Worm (Caenorhabditis elegans) whole organism, late embryonic: ENCODE measurements around the gene unc-9.

Source experiments
- C38D4.7 ChIP-seq: fragments of 200-800 bp; sonication (Bioruptor generic); optimal IDR thresholded peaks from 2 replicates; lab custom pipeline; 2018; ENCODE audit warnings: mild to moderate bottlenecking, missing genetic modification characterization, moderate library complexity, missing compliant biosample characterization
- F13H6.1 ChIP-seq: sonication (generic microtip); optimal IDR thresholded peaks from 2 replicates; lab custom pipeline; 2016; ENCODE audit warnings: missing genetic modification characterization, missing compliant biosample characterization
- K09A11.1 ChIP-seq: sonication (generic microtip); optimal IDR thresholded peaks from 2 replicates; lab custom pipeline; 2017; ENCODE audit warnings: antibody characterized with exemption, mild to moderate bottlenecking, missing genetic modification characterization, missing compliant biosample characterization; ENCODE audit not compliant: insufficient read depth
- ceh-14 ChIP-seq: sonication (generic microtip); optimal IDR thresholded peaks from 2 replicates; lab custom pipeline; 2016; ENCODE audit warnings: missing genotype, missing genetic modification characterization, missing compliant biosample characterization
- ceh-34 ChIP-seq: sonication (generic microtip); optimal IDR thresholded peaks from 2 replicates; lab custom pipeline; 2016; ENCODE audit warnings: mild to moderate bottlenecking, missing genetic modification characterization, missing compliant biosample characterization
- ceh-45 ChIP-seq: fragments of 200-800 bp; sonication (Bioruptor generic); IDR thresholded peaks from 2 replicates; pipeline ENCODE4 v1.3.6; 2022; ENCODE audit warnings: missing genetic modification reagents, missing genetic modification characterization, missing compliant biosample characterization
- ceh-48 ChIP-seq: sonication (generic microtip); optimal IDR thresholded peaks from 2 replicates; lab custom pipeline; 2016; ENCODE audit warnings: missing genetic modification characterization, inconsistent platforms, missing compliant biosample characterization
- che-1 ChIP-seq: sonication (generic microtip); optimal IDR thresholded peaks from 2 replicates; lab custom pipeline; 2016; ENCODE audit warnings: mild to moderate bottlenecking, missing genetic modification characterization, missing compliant biosample characterization
- dmd-4 ChIP-seq: sonication (generic microtip); optimal IDR thresholded peaks from 2 replicates; lab custom pipeline; 2016; ENCODE audit warnings: borderline replicate concordance, missing genetic modification characterization, missing compliant biosample characterization
- dve-1 ChIP-seq: sonication (generic microtip); optimal IDR thresholded peaks from 2 replicates; lab custom pipeline; 2017; ENCODE audit warnings: antibody characterized with exemption, mild to moderate bottlenecking, missing genetic modification characterization, missing compliant biosample characterization
- elt-2 ChIP-seq: sonication (generic microtip); optimal IDR thresholded peaks from 2 replicates; lab custom pipeline; 2016; ENCODE audit warnings: missing genetic modification reagents, missing genetic modification characterization, missing compliant biosample characterization
- elt-4 ChIP-seq: sonication (generic microtip); optimal IDR thresholded peaks from 2 replicates; lab custom pipeline; 2016; ENCODE audit warnings: missing genetic modification characterization, missing compliant biosample characterization
- ets-4 ChIP-seq: sonication (generic microtip); optimal IDR thresholded peaks from 2 replicates; lab custom pipeline; 2016; ENCODE audit warnings: missing genetic modification characterization, missing compliant biosample characterization
- eyg-1 ChIP-seq: sonication (generic microtip); optimal IDR thresholded peaks from 2 replicates; lab custom pipeline; 2016; ENCODE audit warnings: missing genotype, missing genetic modification characterization, missing compliant biosample characterization
- fax-1 ChIP-seq: sonication (generic microtip); optimal IDR thresholded peaks from 2 replicates; lab custom pipeline; 2016; ENCODE audit warnings: missing genotype, missing genetic modification characterization, missing compliant biosample characterization
- fkh-10 ChIP-seq: fragments of 150-350 bp; optimal IDR thresholded peaks from 2 replicates; lab custom pipeline; 2014; ENCODE audit warnings: missing biosample characterization, missing genetic modification reagents, missing genetic modification characterization
- fkh-6 ChIP-seq: sonication (generic microtip); optimal IDR thresholded peaks from 2 replicates; lab custom pipeline; 2016; ENCODE audit warnings: missing genetic modification characterization, missing compliant biosample characterization
- hlh-30 ChIP-seq: sonication (generic microtip); optimal IDR thresholded peaks from 2 replicates; lab custom pipeline; 2017; ENCODE audit warnings: antibody characterized with exemption, missing genetic modification characterization, missing compliant biosample characterization; ENCODE audit not compliant: insufficient read depth
- hlh-8 ChIP-seq: sonication (generic microtip); optimal IDR thresholded peaks from 2 replicates; lab custom pipeline; 2016; ENCODE audit warnings: missing genotype, missing genetic modification characterization, missing compliant biosample characterization
- lim-6 ChIP-seq: sonication (generic microtip); optimal IDR thresholded peaks from 2 replicates; lab custom pipeline; 2016; ENCODE audit warnings: missing genetic modification characterization, missing compliant biosample characterization
- lin-11 ChIP-seq: fragments of 200-800 bp; sonication (Bioruptor generic); optimal IDR thresholded peaks from 2 replicates; lab custom pipeline; 2018; ENCODE audit warnings: mild to moderate bottlenecking, missing genetic modification characterization, missing compliant biosample characterization
- mec-3 ChIP-seq: sonication (generic microtip); optimal IDR thresholded peaks from 2 replicates; lab custom pipeline; 2016; ENCODE audit warnings: borderline replicate concordance, missing genetic modification characterization, missing compliant biosample characterization
- nfya-1 ChIP-seq: sonication (generic microtip); optimal IDR thresholded peaks from 2 replicates; lab custom pipeline; 2017; ENCODE audit warnings: missing genetic modification characterization, mild to moderate bottlenecking, missing compliant biosample characterization, antibody characterized with exemption, moderate library complexity
- nhr-11 ChIP-seq: fragments of 150-350 bp; optimal IDR thresholded peaks from 2 replicates; lab custom pipeline; 2014; ENCODE audit warnings: missing biosample characterization, missing genetic modification characterization
- nhr-232 ChIP-seq: sonication (generic microtip); optimal IDR thresholded peaks from 2 replicates; lab custom pipeline; 2016; ENCODE audit warnings: missing genetic modification characterization, missing compliant biosample characterization
- odd-2 ChIP-seq: sonication (generic microtip); optimal IDR thresholded peaks from 2 replicates; lab custom pipeline; 2017; ENCODE audit warnings: antibody characterized with exemption, mild to moderate bottlenecking, missing genetic modification characterization, missing compliant biosample characterization
- pha-2 ChIP-seq: sonication (generic microtip); optimal IDR thresholded peaks from 2 replicates; lab custom pipeline; 2017; ENCODE audit warnings: mild to moderate bottlenecking, missing genetic modification characterization, missing compliant biosample characterization
- pqm-1 ChIP-seq: sonication (generic microtip); optimal IDR thresholded peaks from 2 replicates; lab custom pipeline; 2016; ENCODE audit warnings: missing genetic modification characterization, missing compliant biosample characterization
- ref-2 ChIP-seq: sonication (generic microtip); optimal IDR thresholded peaks from 2 replicates; lab custom pipeline; 2016; ENCODE audit warnings: missing genetic modification characterization, missing compliant biosample characterization
- rnt-1 ChIP-seq: sonication (generic microtip); optimal IDR thresholded peaks from 2 replicates; lab custom pipeline; 2016; ENCODE audit warnings: missing genetic modification characterization, missing compliant biosample characterization
- sox-4 ChIP-seq: sonication (generic microtip); optimal IDR thresholded peaks from 2 replicates; lab custom pipeline; 2017; ENCODE audit warnings: mild to moderate bottlenecking, missing genetic modification characterization, inconsistent platforms, missing compliant biosample characterization
- tbx-2 ChIP-seq: sonication (generic microtip); optimal IDR thresholded peaks from 2 replicates; lab custom pipeline; 2016; ENCODE audit warnings: missing genetic modification characterization, missing compliant biosample characterization
- ttx-3 ChIP-seq: sonication (generic microtip); optimal IDR thresholded peaks from 2 replicates; lab custom pipeline; 2016; ENCODE audit warnings: missing genetic modification reagents, missing genetic modification characterization, missing compliant biosample characterization
- unc-42 ChIP-seq: sonication (generic microtip); optimal IDR thresholded peaks from 2 replicates; lab custom pipeline; 2016; ENCODE audit warnings: missing genotype, missing genetic modification characterization, missing compliant biosample characterization
- unc-55 ChIP-seq: sonication (generic microtip); optimal IDR thresholded peaks from 2 replicates; lab custom pipeline; 2017; ENCODE audit warnings: missing biosample characterization, missing genetic modification reagents, missing genetic modification characterization
- unc-86 ChIP-seq: sonication (generic microtip); optimal IDR thresholded peaks from 2 replicates; lab custom pipeline; 2016; ENCODE audit warnings: missing genetic modification characterization, missing compliant biosample characterization
- zip-5 ChIP-seq: sonication (generic microtip); optimal IDR thresholded peaks from 2 replicates; lab custom pipeline; 2016; ENCODE audit warnings: missing genetic modification characterization, missing compliant biosample characterization

Gene unc-9

DNA sequence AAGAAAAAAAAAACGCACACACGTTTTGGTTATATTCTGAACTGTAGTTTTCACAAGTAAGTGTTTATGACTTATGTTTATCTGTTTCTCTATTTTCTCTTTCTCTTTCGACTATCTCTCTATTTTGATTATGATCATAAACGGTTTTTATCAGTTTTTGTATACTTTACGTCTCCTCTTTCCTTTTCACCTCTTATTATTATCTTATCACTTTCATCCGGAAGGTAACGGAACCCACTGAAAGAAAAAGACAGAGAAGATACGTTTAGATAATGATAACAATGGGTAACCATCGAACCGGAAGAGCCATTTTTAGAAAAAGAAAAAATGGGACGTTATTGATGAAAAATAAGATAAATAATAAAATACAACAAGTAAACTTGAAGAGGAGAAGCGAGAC lies 35.9 kb upstream of the unc-9 start:
- TF ChIP-seq elt-2 (tag; lab: Kevin White, UChicago), result peak; percentile 97
- no peak for TF ChIP-seq fax-1 (tag; lab: Kevin White, UChicago)
- no peak for TF ChIP-seq F13H6.1 (tag; lab: Kevin White, UChicago)
- TF ChIP-seq pqm-1 (tag; lab: Kevin White, UChicago), result peak; percentile 14
- TF ChIP-seq dve-1 (tag; lab: Kevin White, UChicago), result peak; percentile 0

DNA sequence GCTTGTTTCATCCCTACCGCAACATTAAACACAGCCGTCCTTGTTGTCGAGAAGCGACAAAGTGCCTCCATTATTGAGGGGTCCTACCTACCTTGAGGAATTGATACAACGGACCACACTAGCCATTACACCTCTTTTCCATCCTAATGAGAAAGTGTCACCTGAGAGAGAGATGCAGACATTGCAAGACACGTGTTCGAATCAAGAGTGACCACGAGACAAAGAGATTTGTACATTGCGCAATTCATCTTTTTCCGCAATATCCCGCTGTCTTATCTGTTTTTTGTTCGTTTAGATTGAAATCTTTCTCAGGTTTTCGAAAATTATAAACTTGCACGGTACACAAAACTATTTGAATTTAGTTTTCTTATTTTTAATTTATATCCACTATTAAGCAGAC lies 32.4 kb upstream of the unc-9 start:
- TF ChIP-seq fkh-6 (no peak), unc-55 (GFP tag; lab: Kevin White, UChicago) (peak; percentile 83), ref-2 (tag; lab: Kevin White, UChicago) (peak; percentile 68), hlh-30 (tag; lab: Kevin White, UChicago) (peak; percentile 92), ets-4 (tag; lab: Kevin White, UChicago) (no peak), pha-2 (tag; lab: Kevin White, UChicago) (no peak), hlh-8 (tag; lab: Kevin White, UChicago) (no peak), elt-2 (tag; lab: Kevin White, UChicago) (peak; percentile 34), sox-4 (no peak), rnt-1 (tag; lab: Kevin White, UChicago) (peak; percentile 72), dmd-4 (tag; lab: Kevin White, UChicago) (no peak), che-1 (tag; lab: Kevin White, UChicago) (no peak), nfya-1 (tag; lab: Kevin White, UChicago) (peak; percentile 29), ceh-34 (peak; percentile 42), tbx-2 (tag; lab: Kevin White, UChicago) (peak; percentile 54)

DNA sequence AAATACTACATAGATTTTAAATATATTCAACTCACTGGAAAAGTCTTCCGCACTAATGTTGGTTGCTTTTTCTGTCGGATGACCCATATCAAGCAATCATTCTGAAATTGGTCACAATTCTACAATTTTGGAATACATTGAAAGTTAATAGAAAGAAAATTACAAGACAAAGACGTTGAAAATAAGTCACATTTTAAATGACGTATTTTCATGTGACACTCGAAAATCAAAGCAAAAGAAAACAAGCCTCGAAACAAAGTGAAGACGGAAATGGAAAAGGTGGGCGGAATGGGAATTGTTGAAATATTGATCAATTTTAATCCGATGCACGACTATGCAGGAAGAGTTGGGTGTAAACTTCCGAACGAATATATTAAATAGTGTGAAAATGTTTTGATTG lies 31.6 kb upstream of the unc-9 start, which contains the start of gene mob-2:
mob-2 (minus strand) TSS at position 101 of the 400 bp plus-strand sequence.
- TF ChIP-seq ceh-14 (tag; lab: Kevin White, UChicago) (no peak), ttx-3 (tag; lab: Kevin White, UChicago) (no peak), eyg-1 (tag; lab: Kevin White, UChicago) (no peak), che-1 (tag; lab: Kevin White, UChicago) (no peak), dve-1 (tag; lab: Kevin White, UChicago) (no peak)

DNA sequence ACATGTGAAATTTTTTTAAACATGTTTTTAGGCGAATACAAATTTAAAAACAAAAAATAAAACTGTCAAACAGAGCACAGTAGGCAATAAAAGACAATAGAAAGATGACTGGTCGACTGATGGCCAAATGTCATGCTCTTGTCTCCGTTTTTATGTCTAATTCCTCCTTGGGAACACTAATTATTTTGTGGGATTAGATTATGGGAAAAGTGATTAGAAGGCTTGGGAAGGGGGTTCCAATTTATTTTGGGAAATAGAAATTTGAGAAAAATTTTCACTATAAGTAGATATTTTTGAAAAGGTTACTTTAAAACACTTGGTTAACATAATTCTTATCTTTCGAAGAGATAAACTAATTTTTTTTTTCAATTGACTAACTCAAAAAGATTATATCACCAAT lies 30.8 kb upstream of the unc-9 start:
- no peak for TF ChIP-seq nhr-232 (tag; lab: Kevin White, UChicago)
- no peak for TF ChIP-seq ceh-45 (GFP tag; lab: Robert Waterston, UW)
- no peak for TF ChIP-seq odd-2
- TF ChIP-seq unc-42 (tag; lab: Kevin White, UChicago), result no peak
- TF ChIP-seq ceh-48 (tag; lab: Kevin White, UChicago), result no peak
- no peak for TF ChIP-seq lim-6
- TF ChIP-seq fkh-10 (GFP tag; lab: Kevin White, UChicago), result no peak
- TF ChIP-seq mec-3 (tag; lab: Kevin White, UChicago), result no peak
- TF ChIP-seq ref-2 (tag; lab: Kevin White, UChicago), result no peak
- no peak for TF ChIP-seq zip-5 (tag; lab: Kevin White, UChicago)
- TF ChIP-seq elt-4 (tag; lab: Kevin White, UChicago), result no peak
- TF ChIP-seq C38D4.7, result no peak
- no peak for TF ChIP-seq hlh-8 (tag; lab: Kevin White, UChicago)
- no peak for TF ChIP-seq nhr-11 (tag; lab: Kevin White, UChicago)
- no peak for TF ChIP-seq ceh-14 (tag; lab: Kevin White, UChicago)
- no peak for TF ChIP-seq K09A11.1
- no peak for TF ChIP-seq lin-11
- no peak for TF ChIP-seq unc-86 (tag; lab: Kevin White, UChicago)
